Worm (Caenorhabditis elegans) whole organism, dauer: Measurements from ENCODE around the gene C30G7.5.

Source experiments
- unc-62 ChIP-seq: sonication (generic microtip); optimal IDR thresholded peaks from 2 replicates; lab custom pipeline; 2017; ENCODE audit warnings: missing biosample characterization, missing genetic modification reagents, missing genetic modification characterization

The C30G7.5 gene

DNA sequence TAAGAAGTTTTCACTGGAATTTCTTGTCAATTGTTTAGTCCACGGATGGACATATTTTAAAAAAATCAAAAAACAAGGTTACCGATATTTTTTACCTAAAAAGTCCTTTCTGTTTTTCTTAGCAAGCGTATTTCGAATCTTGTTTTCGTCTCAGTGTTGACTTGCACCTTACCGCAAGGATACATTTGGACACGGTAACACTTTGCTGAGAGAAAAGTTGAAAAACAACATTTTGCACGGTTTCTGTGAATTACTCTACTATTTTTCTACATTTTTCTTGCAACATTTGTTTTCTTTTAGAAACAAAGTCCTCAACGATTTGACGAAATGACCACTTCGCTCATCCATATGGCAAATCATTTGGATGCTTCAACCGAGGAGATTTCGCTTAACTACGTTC, 5.1 kb downstream of the C30G7.5 start, which contains the start of gene hil-1:
TSS of gene hil-1 (plus strand) at position 301 of the 400 bp plus-strand sequence.
- TF ChIP-seq unc-62 (GFP tag; lab: Kevin White, UChicago), result no peak

DNA sequence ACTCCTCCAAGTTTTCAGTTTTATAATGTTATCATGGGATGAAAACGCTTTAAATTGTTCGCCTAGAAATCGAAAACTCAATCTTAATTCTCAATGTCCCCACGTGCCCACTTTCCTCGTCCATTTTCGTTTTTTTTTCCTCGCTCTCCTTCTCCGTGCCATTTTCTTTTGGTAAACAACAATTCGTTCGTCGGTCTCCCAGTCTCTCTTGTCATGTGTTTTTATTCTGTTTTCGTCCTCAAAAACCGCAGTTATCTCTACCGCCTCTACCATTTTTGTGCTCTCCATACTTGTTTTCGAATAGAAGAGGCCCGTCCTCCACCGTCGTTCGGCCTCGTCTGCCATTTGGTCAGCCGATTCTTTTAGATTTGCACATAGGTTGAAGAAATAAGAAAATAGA, 6.0 kb downstream of the C30G7.5 start:
- no peak for TF ChIP-seq unc-62 (GFP tag; lab: Kevin White, UChicago)

DNA sequence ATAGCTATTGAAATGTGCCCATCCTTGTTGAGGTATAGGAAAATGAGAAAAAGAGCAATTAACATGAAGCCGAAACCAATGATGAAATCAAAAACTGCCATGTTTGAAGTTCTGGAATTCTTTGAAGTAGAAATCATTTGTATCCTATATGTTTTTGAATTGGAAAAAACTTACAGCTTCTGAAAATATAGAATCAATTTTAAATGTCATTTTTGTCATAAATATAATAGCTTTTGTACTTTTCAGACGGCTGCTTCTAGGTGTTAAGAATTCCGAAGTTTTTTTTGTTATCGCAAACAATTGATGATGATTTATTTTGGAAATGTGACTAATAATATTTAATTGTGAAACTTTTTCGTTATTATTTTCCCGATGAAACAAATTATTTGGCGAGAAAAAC, 7.5 kb downstream of the C30G7.5 start, which contains the start of gene C30G7.4:
TSS of gene C30G7.4 (minus strand) at position 101 of the 400 bp plus-strand sequence.
- TF ChIP-seq unc-62 (GFP tag; lab: Kevin White, UChicago), result no peak

DNA sequence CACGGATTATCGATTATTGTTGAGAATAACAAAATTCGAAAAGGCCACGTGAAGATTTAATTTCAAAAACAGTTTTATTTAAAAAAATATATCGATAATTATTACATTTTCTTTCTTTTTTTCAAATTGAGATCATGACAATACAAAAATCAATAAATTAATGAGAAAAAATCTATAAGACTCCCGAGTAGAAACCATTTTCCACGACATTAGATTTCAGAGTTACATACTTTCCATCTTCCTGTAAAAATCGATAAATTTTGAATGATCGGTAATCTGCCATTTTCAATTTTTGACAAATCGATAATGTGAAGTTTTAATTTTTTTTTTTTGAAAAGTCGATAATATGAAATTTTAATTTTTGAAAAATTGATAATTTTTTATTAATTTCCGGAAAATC, 8.8 kb downstream of the C30G7.5 start, which contains the start of gene C30G7.3:
TSS of gene C30G7.3 (minus strand) at position 8 of the 400 bp plus-strand sequence.
- TF ChIP-seq unc-62 (GFP tag; lab: Kevin White, UChicago), result no peak

DNA sequence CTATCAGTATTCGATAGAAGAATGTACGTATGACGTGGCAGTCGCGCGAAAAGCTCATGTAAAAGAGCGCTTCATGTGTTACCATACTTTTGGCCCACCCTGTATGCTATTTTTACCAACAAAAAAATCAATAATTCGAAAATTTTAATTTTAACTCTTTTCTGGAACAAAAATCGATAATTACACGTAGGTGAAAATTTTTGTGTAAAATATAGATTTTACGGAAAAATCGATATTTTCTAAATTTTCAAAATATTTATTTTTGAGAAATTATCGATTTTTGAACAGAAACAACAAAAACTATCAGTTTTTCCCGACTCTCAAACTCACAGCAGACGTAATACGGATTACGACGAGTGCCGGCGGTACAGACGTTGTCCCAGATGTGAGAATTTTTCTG, 9.4 kb downstream of the C30G7.5 start:
- no peak for TF ChIP-seq unc-62 (GFP tag; lab: Kevin White, UChicago)

DNA sequence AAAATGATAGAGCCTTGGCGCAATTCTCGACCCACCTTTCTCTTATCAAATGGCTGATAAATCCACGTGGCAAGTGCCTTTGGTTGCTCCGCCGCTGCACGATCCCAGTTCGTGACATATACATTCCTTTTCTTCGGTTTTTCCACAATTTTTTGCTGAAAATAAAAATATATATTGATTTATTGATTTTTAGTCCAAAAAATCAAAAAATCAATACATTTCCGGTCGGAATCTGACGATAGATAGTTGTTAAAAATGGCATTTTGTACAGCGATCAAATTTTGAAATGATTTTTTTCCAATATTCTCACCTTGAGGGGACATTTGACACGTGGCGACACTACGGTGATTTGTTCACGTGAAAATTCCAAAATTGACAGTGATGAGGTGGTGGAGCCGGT, 10.8 kb downstream of the C30G7.5 start:
- TF ChIP-seq unc-62 (GFP tag; lab: Kevin White, UChicago), result no peak

DNA sequence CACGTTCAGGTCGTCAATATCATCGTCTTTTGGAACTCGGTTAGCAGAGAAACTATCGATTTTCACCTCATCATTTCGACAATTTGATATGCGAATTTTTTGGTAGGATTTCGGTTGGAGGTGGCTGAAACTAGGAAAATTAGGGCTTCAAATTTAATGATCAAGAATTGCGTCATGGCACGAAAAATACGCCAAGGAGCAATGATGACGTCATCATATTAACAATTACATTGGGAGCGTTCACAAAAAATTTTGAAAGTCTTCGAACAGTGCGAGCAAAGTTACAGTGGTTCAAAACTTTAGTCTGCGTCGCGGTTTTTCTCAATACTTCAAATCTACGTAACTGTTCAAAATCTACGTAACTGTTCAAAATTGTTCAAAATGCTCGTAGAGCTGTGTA, 11.6 kb downstream of the C30G7.5 start:
- TF ChIP-seq unc-62 (GFP tag; lab: Kevin White, UChicago), result no peak

DNA sequence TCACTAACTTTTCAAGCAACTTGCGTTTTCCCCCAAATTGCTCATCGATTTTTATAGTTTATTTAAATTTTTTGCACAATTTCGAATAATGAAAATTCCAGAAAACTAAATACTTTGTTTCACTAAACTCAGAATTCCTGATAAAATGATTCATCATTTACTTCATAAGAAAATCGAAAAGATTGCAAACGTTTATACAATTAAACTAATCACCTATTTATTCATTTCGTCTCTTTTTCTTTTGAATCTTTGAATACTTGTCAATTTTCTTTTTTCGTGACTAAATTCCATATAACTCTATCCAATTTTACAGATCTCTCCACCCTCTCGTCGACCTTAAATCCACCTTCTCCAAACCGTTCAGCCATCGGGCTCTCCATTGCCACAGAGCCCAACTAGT, 17.9 kb downstream of the C30G7.5 start, which contains the start of gene C30G7.2:
TSS of gene C30G7.2 (plus strand) at position 301 of the 400 bp plus-strand sequence.
- TF ChIP-seq unc-62 (GFP tag; lab: Kevin White, UChicago), result no peak

DNA sequence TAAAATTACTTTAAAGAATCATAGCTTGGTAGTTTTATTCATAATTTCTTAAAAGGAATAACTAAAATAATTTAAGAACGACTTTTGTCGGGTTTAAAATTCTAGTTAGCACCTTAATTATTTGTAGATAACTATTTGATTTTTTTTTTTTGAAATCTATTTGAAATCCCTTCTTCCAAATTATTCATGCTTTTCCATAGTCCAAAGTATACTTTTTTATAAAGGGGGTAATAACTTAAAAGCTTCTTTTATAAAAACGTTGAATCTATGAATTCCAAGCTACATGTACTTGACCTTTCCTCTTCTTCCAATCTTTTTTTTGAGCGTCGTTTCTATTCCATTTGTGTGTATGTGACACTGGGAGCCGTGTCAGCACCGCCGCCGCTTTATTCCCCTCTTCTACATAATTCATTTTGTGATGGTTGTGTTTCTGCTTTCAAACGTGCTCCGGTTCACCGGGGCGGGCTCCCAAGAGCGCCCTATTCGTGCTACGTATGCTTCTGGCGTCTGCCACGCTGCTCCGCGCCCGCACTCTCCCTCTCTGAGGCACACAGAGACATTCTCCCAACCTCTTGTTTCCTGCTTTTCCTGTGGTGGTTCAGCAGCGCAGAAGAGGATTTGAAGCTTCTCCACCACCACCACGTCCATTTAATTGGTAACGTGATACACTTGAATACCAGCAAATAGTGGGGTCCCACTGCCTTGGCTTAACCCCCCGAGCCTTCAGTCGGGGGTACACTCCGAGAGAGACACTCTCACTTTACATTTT, 20.9 kb downstream of the C30G7.5 start:
- TF ChIP-seq unc-62 (GFP tag; lab: Kevin White, UChicago), result no peak

DNA sequence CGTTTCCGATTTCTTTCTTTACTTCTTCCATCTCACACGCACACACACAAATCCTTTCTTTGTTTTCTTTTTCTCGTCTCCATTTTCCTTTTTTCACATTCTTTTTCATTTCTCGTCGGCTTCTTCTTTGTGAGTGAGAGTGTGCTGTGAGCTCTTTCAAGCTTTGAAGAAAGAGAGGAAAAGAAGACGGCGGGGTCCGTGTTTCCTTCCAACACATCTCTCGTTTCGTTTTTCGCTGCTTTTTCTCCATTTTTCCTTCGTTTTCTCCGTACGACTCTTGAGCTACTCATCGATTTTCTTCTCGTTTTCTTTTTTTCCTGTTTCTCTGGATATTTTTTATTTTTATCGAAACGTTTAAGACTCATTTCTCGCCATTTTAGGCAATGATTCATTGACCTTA, 24.4 kb downstream of the C30G7.5 start:
- TF ChIP-seq unc-62 (GFP tag; lab: Kevin White, UChicago), result no peak

DNA sequence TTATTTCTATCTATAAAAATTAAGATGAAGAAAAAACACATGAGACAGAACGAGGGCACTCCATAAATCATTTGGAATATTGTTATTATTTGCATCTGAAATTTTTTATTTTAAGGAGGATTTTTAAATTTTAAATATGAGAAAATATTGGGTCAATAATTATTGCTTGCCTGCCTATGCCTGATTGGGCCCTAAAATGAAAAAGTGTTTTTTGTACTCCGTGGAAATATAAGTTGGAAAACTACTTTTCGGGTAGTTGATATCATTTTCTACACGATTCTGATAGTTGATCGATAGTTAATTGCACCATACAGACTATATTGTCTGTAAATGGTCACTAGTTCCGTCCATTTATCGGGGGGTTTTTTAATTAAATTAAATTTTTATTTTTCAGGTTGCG, 26.3 kb downstream of the C30G7.5 start, which contains the start of gene srg-55:
TSS of gene srg-55 (minus strand) at position 101 of the 400 bp plus-strand sequence.
- TF ChIP-seq unc-62 (GFP tag; lab: Kevin White, UChicago), result no peak

DNA sequence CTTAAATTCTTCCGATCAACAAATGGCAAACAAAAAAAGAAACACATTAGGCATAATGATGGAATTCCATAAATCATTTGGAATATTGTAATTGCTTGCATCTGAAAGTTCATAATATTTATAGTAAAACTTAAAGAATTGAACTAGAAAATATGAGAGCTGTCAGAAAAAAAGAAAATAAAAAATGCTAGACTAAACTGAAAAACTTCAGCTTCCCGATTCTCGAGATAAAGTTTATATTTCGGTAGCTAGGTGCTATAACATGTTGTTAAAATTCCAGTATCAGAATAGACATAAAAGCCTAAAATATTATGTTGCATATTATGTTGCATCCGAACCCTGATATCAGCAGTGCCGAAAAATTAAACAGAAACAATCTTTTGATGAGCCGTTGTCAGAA, 30.4 kb downstream of the C30G7.5 start, which contains the start of gene srg-54:
TSS of gene srg-54 (minus strand) at position 101 of the 400 bp plus-strand sequence.
- TF ChIP-seq unc-62 (GFP tag; lab: Kevin White, UChicago), result no peak

DNA sequence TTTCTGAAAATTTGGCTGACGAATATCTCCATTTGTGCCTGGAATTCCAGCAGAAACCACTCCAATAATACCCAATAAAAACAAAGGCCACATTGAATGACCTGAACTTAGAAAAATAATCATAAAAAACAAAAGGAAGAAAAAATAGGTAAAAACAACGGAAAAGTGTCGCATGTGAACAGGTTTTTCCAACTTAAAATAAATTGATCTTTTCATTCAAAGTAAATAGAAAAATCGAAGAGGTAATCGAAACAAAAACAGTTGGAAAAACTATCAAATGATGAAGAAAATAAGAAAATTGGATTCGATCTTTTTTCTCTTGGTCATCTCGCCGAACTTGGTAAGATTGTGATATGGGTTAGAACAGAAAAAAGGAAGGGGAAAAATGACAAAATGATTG, 33.0 kb downstream of the C30G7.5 start, which contains the start of gene zmp-4:
TSS of gene zmp-4 (minus strand) at position 101 of the 400 bp plus-strand sequence.
- TF ChIP-seq unc-62 (GFP tag; lab: Kevin White, UChicago), result no peak

DNA sequence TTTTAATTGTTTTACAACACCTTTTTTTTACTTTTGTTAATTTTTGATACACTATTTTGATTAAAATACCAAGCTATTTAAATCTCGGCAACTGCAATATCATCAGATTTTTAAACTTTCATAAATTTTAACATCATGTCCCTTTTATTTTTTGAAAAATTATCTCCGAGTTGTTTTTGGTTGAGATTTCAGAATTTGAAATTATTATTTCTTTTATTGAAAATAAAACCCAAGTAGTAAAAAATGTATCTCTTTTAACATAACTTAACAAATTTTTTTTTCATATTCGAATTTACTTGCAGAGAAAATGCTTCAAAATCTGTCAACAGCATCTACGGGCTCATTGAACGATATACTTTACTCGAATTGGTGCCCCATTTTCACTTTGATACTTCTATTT, 38.9 kb downstream of the C30G7.5 start, which contains the start of gene H12D21.11:
TSS of gene H12D21.11 (plus strand) at position 301 of the 400 bp plus-strand sequence.
- TF ChIP-seq unc-62 (GFP tag; lab: Kevin White, UChicago), result no peak

DNA sequence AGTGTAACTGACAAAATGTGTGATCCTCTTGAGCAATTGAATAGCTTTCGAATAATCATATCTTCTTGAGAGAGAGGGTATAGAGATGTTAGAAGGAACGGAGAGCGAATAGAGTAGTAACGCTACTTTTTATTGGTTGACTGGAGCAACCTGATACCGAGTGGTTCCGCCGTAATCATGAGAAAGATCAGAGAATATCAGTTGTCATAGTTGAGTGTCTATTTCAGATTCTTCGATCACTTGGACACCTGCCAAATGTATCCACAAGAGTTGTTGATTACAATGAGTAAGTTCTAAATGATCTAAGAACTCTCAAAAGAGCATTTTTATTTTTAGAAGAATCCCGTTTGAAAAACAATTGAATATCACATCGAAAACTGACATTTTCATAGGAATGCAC, 43.8 kb downstream of the C30G7.5 start:
- no peak for TF ChIP-seq unc-62 (GFP tag; lab: Kevin White, UChicago)

DNA sequence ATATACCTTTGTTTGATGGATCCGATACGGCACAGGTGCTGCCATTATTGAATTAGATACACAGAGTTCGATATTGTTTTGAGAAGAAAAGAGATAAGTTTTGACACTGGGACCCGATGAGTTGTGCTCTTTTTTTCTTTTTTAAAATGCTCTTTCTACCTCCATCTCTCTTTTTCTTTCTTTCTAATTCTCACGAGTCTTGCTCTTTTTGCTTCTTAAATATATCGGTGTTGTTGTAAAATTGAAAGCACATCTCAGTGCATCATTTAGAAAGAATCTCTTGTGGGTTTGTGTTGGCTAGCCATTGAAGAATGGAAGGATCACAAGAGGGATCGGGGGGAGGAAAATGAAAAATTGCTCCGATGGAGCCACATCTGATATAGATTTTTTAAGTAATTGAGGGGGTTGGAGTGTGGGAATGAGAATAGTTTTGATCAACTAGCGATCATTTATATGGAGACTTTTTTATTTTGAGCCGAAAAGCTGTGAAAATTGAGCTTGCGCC, 45.1 kb downstream of the C30G7.5 start, which contains the start of gene H12D21.9:
TSS of gene H12D21.9 (minus strand) at position 148 of the 505 bp plus-strand sequence.
- no peak for TF ChIP-seq unc-62 (GFP tag; lab: Kevin White, UChicago)
